Fruit fly (Drosophila melanogaster): ENCODE measurements around the gene Csl4.

The Csl4 gene

dm6 chr2L:11100516-11101061 lies 22.8 kb downstream of the Csl4 start, which contains the start of gene Ge-1 (continued):
- TF ChIP-seq Hr78 (GFP tag; optimal IDR thresholded peaks at IDR 0.05) = no peak
- TF ChIP-seq onecut (GFP tag; IDR thresholded peaks at IDR 0.05) = peak; percentile 35; the same call in 1 of the 2 replicates
- no peak for TF ChIP-seq CG6854 (GFP tag; optimal IDR thresholded peaks at IDR 0.05)
- no peak for TF ChIP-seq CG34376 (GFP tag; optimal IDR thresholded peaks at IDR 0.05)
- TF ChIP-seq nerfin-2 (GFP tag; IDR thresholded peaks at IDR 0.05; ENCODE audit: partially characterized antibody) = peak; percentile 40; the same call in 1 of the 2 replicates
- no peak for TF ChIP-seq CG14667 (GFP tag; IDR thresholded peaks at IDR 0.05)
- no peak for TF ChIP-seq unpg (GFP tag; optimal IDR thresholded peaks at IDR 0.05)
- peak; percentile 49; the same call in 1 of the 2 replicates for TF ChIP-seq Rfx (GFP tag; IDR thresholded peaks at IDR 0.05)
- TF ChIP-seq CG18764 (GFP tag; optimal IDR thresholded peaks at IDR 0.05) = peak; percentile 2
- TF ChIP-seq Six4 (GFP tag; optimal IDR thresholded peaks at IDR 0.05) = no peak
- TF ChIP-seq wor (GFP tag; IDR thresholded peaks at IDR 0.05) = no peak
- no peak for TF ChIP-seq exex (tag; optimal IDR thresholded peaks at IDR 0.05)
- TF ChIP-seq Atf3 (GFP tag; optimal IDR thresholded peaks at IDR 0.05) = no peak
- no peak for TF ChIP-seq nmo (GFP tag; optimal IDR thresholded peaks at IDR 0.05)
- no peak for TF ChIP-seq CG13424 (tag; optimal IDR thresholded peaks at IDR 0.05)
- peak; percentile 56; the same call in 2 of the 3 replicates for TF ChIP-seq CG16813 (GFP tag; IDR thresholded peaks at IDR 0.05; ENCODE audit: partially characterized antibody)
- no peak for TF ChIP-seq bowl (GFP tag; IDR thresholded peaks at IDR 0.05)
- TF ChIP-seq CG6813 (GFP tag; optimal IDR thresholded peaks at IDR 0.05) = no peak
- TF ChIP-seq abd-A (tag; optimal IDR thresholded peaks at IDR 0.05) = no peak
- TF ChIP-seq CG11695 (GFP tag; IDR thresholded peaks at IDR 0.05) = no peak
- no peak for TF ChIP-seq p53 (GFP tag; optimal IDR thresholded peaks at IDR 0.05)
- 0 out of 3 replicates have a peak, but pooled peaks have one; percentile 27 for TF ChIP-seq Doc3 (GFP tag; IDR thresholded peaks at IDR 0.05; ENCODE audit: partially characterized antibody)
- TF ChIP-seq ftz-f1 (GFP tag; optimal IDR thresholded peaks at IDR 0.05) = peak; percentile 3
- 0 out of 2 replicates have a peak, but pooled peaks have one; percentile 28 for TF ChIP-seq NFAT (GFP tag; IDR thresholded peaks at IDR 0.05)
- TF ChIP-seq pnt (GFP tag; optimal IDR thresholded peaks at IDR 0.05) = no peak
- no peak for TF ChIP-seq CG3407 (GFP tag; optimal IDR thresholded peaks at IDR 0.05)
- TF ChIP-seq CG2875 (GFP tag; optimal IDR thresholded peaks at IDR 0.05) = no peak
- TF ChIP-seq Antp (GFP tag; optimal IDR thresholded peaks at IDR 0.05) = no peak
- no peak for TF ChIP-seq kni (GFP tag; optimal IDR thresholded peaks at IDR 0.05)
- TF ChIP-seq Ets97D (GFP tag; optimal IDR thresholded peaks at IDR 0.05) = peak; percentile 26
- TF ChIP-seq CG11093 (GFP tag; IDR thresholded peaks at IDR 0.05) = no peak
- no peak for TF ChIP-seq emc (GFP tag; optimal IDR thresholded peaks at IDR 0.05)
- peak; percentile 18 for TF ChIP-seq CG12659 (GFP tag; optimal IDR thresholded peaks at IDR 0.05)
- no peak for TF ChIP-seq ato (GFP tag; IDR thresholded peaks at IDR 0.05; ENCODE audit: partially characterized antibody)
- TF ChIP-seq Ets65A (GFP tag) = peak; percentile 72
- TF ChIP-seq Mrtf (GFP tag; IDR thresholded peaks at IDR 0.05) = no peak
- no peak for TF ChIP-seq Max (GFP tag; optimal IDR thresholded peaks at IDR 0.05)
- no peak for TF ChIP-seq slou (GFP tag; optimal IDR thresholded peaks at IDR 0.05)
- TF ChIP-seq NK7.1 (GFP tag; optimal IDR thresholded peaks at IDR 0.05) = no peak
- TF ChIP-seq CG4282 (GFP tag; optimal IDR thresholded peaks at IDR 0.05) = no peak

- TF ChIP-seq Ets65A (GFP tag) (peak; percentile 55), Mad (GFP tag; optimal IDR thresholded peaks at IDR 0.05) (peak; percentile 22), hb (GFP tag; IDR thresholded peaks at IDR 0.05; ENCODE audit: partially characterized antibody) (no peak), Sry-δ (GFP tag; optimal IDR thresholded peaks at IDR 0.05) (peak; percentile 50), Chrac-16 (GFP tag; optimal IDR thresholded peaks at IDR 0.05) (peak; percentile 55), rib (GFP tag; IDR thresholded peaks at IDR 0.05) (no peak), CG12659 (GFP tag; optimal IDR thresholded peaks at IDR 0.05) (peak; percentile 20), sens (GFP tag) (peak; percentile 80), vnd (GFP tag; IDR thresholded peaks at IDR 0.05; ENCODE audit: partially characterized antibody) (peak; percentile 52; the same call in 2 of the 3 replicates), CG12391 (tag; optimal IDR thresholded peaks at IDR 0.05) (peak; percentile 75), YL-1 (GFP tag; optimal IDR thresholded peaks at IDR 0.05) (peak; percentile 25), lilli (GFP tag; optimal IDR thresholded peaks at IDR 0.05) (peak; percentile 52), Dek (tag; optimal IDR thresholded peaks at IDR 0.05) (peak; percentile 51), BEAF-32 (GFP tag; optimal IDR thresholded peaks at IDR 0.05) (peak; percentile 83)
These were observed 32.3 kb downstream of the Csl4 start, which contains the start of gene Wdr59 for dm6 chr2L:11091111-11091510. Gene Wdr59 (plus strand): TSS chr2L:11091444.

Measured in whole organism, embryonic.